Worm (Caenorhabditis elegans) whole organism, late embryonic: ENCODE results near the gene F11A5.16.

ENCODE experiments used
- C08G9.2 ChIP-seq: sonication (generic microtip); optimal IDR thresholded peaks from 2 replicates; lab custom pipeline; 2016; ENCODE audit warnings: mild to moderate bottlenecking, missing genetic modification characterization, moderate library complexity, missing compliant biosample characterization
- C38D4.7 ChIP-seq: fragments of 200-800 bp; sonication (Bioruptor generic); optimal IDR thresholded peaks from 2 replicates; lab custom pipeline; 2018; ENCODE audit warnings: mild to moderate bottlenecking, missing genetic modification characterization, moderate library complexity, missing compliant biosample characterization
- F13H6.1 ChIP-seq: sonication (generic microtip); optimal IDR thresholded peaks from 2 replicates; lab custom pipeline; 2016; ENCODE audit warnings: missing genetic modification characterization, missing compliant biosample characterization
- K09A11.1 ChIP-seq: sonication (generic microtip); optimal IDR thresholded peaks from 2 replicates; lab custom pipeline; 2017; ENCODE audit warnings: antibody characterized with exemption, mild to moderate bottlenecking, missing genetic modification characterization, missing compliant biosample characterization; ENCODE audit not compliant: insufficient read depth
- T23F11.4 ChIP-seq: fragments of 200-800 bp; sonication (Bioruptor generic); optimal IDR thresholded peaks from 2 replicates; lab custom pipeline; 2018; ENCODE audit warnings: mild to moderate bottlenecking, missing genetic modification characterization, missing compliant biosample characterization
- Y22D7AL.16 ChIP-seq: sonication (generic microtip); optimal IDR thresholded peaks from 2 replicates; lab custom pipeline; 2016; ENCODE audit warnings: missing genetic modification characterization, missing compliant biosample characterization
- ama-1 ChIP-seq: fragments of 150-350 bp; optimal IDR thresholded peaks from 2 replicates; lab custom pipeline; 2014
- ceh-14 ChIP-seq: sonication (generic microtip); optimal IDR thresholded peaks from 2 replicates; lab custom pipeline; 2016; ENCODE audit warnings: missing genotype, missing genetic modification characterization, missing compliant biosample characterization
- ceh-18 ChIP-seq: sonication (generic microtip); optimal IDR thresholded peaks from 2 replicates; lab custom pipeline; 2016; ENCODE audit warnings: missing genetic modification characterization, missing compliant biosample characterization
- ceh-22 ChIP-seq: sonication (generic microtip); optimal IDR thresholded peaks from 2 replicates; lab custom pipeline; 2017; ENCODE audit warnings: missing biosample characterization, missing genetic modification characterization
- ceh-34 ChIP-seq: sonication (generic microtip); optimal IDR thresholded peaks from 2 replicates; lab custom pipeline; 2016; ENCODE audit warnings: mild to moderate bottlenecking, missing genetic modification characterization, missing compliant biosample characterization
- ceh-48 ChIP-seq: sonication (generic microtip); optimal IDR thresholded peaks from 2 replicates; lab custom pipeline; 2016; ENCODE audit warnings: missing genetic modification characterization, inconsistent platforms, missing compliant biosample characterization
- ceh-9 ChIP-seq: sonication (generic microtip); optimal IDR thresholded peaks from 2 replicates; lab custom pipeline; 2016; ENCODE audit warnings: mild to moderate bottlenecking, missing genetic modification characterization, inconsistent platforms, missing compliant biosample characterization
- che-1 ChIP-seq: sonication (generic microtip); optimal IDR thresholded peaks from 2 replicates; lab custom pipeline; 2016; ENCODE audit warnings: mild to moderate bottlenecking, missing genetic modification characterization, missing compliant biosample characterization
- dve-1 ChIP-seq: sonication (generic microtip); optimal IDR thresholded peaks from 2 replicates; lab custom pipeline; 2017; ENCODE audit warnings: antibody characterized with exemption, mild to moderate bottlenecking, missing genetic modification characterization, missing compliant biosample characterization
- elt-2 ChIP-seq: sonication (generic microtip); optimal IDR thresholded peaks from 2 replicates; lab custom pipeline; 2016; ENCODE audit warnings: missing genetic modification reagents, missing genetic modification characterization, missing compliant biosample characterization
- eyg-1 ChIP-seq: sonication (generic microtip); optimal IDR thresholded peaks from 2 replicates; lab custom pipeline; 2016; ENCODE audit warnings: missing genotype, missing genetic modification characterization, missing compliant biosample characterization
- fkh-10 ChIP-seq: fragments of 150-350 bp; optimal IDR thresholded peaks from 2 replicates; lab custom pipeline; 2014; ENCODE audit warnings: missing biosample characterization, missing genetic modification reagents, missing genetic modification characterization
- fkh-6 ChIP-seq: sonication (generic microtip); optimal IDR thresholded peaks from 2 replicates; lab custom pipeline; 2016; ENCODE audit warnings: missing genetic modification characterization, missing compliant biosample characterization
- hlh-13 ChIP-seq: fragments of 200-800 bp; sonication (Bioruptor generic); optimal IDR thresholded peaks from 2 replicates; lab custom pipeline; 2018; ENCODE audit warnings: mild to moderate bottlenecking, missing genetic modification characterization, missing compliant biosample characterization
- hlh-15 ChIP-seq: sonication (generic microtip); optimal IDR thresholded peaks from 2 replicates; lab custom pipeline; 2016; ENCODE audit warnings: missing genetic modification characterization, missing compliant biosample characterization
- hlh-8 ChIP-seq: sonication (generic microtip); optimal IDR thresholded peaks from 2 replicates; lab custom pipeline; 2016; ENCODE audit warnings: missing genotype, missing genetic modification characterization, missing compliant biosample characterization
- lim-6 ChIP-seq: sonication (generic microtip); optimal IDR thresholded peaks from 2 replicates; lab custom pipeline; 2016; ENCODE audit warnings: missing genetic modification characterization, missing compliant biosample characterization
- lin-11 ChIP-seq: fragments of 200-800 bp; sonication (Bioruptor generic); optimal IDR thresholded peaks from 2 replicates; lab custom pipeline; 2018; ENCODE audit warnings: mild to moderate bottlenecking, missing genetic modification characterization, missing compliant biosample characterization
- nhr-11 ChIP-seq: fragments of 150-350 bp; optimal IDR thresholded peaks from 2 replicates; lab custom pipeline; 2014; ENCODE audit warnings: missing biosample characterization, missing genetic modification characterization
- nhr-232 ChIP-seq: sonication (generic microtip); optimal IDR thresholded peaks from 2 replicates; lab custom pipeline; 2016; ENCODE audit warnings: missing genetic modification characterization, missing compliant biosample characterization
- pag-3 ChIP-seq: sonication (generic microtip); optimal IDR thresholded peaks from 2 replicates; lab custom pipeline; 2016; ENCODE audit warnings: missing compliant biosample characterization, missing genetic modification characterization, borderline replicate concordance
- pat-9 ChIP-seq: fragments of 200-800 bp; sonication (Bioruptor generic); optimal IDR thresholded peaks from 2 replicates; lab custom pipeline; 2018; ENCODE audit warnings: mild to moderate bottlenecking, missing genetic modification characterization, moderate library complexity, missing compliant biosample characterization
- pax-1 ChIP-seq: fragments of 150-350 bp; optimal IDR thresholded peaks from 2 replicates; lab custom pipeline; 2014; ENCODE audit warnings: missing biosample characterization, missing genetic modification characterization
- pha-2 ChIP-seq: sonication (generic microtip); optimal IDR thresholded peaks from 2 replicates; lab custom pipeline; 2017; ENCODE audit warnings: mild to moderate bottlenecking, missing genetic modification characterization, missing compliant biosample characterization
- pqm-1 ChIP-seq: sonication (generic microtip); optimal IDR thresholded peaks from 2 replicates; lab custom pipeline; 2016; ENCODE audit warnings: missing genetic modification characterization, missing compliant biosample characterization
- rnt-1 ChIP-seq: sonication (generic microtip); optimal IDR thresholded peaks from 2 replicates; lab custom pipeline; 2016; ENCODE audit warnings: missing genetic modification characterization, missing compliant biosample characterization
- sdc-2 ChIP-seq: sonication (generic microtip); optimal IDR thresholded peaks from 2 replicates; lab custom pipeline; 2016; ENCODE audit warnings: missing genotype, missing genetic modification characterization, missing compliant biosample characterization
- sox-2 ChIP-seq: fragments of 200-800 bp; sonication (Bioruptor generic); IDR thresholded peaks from 2 replicates; pipeline ENCODE4 v1.3.6; 2022; ENCODE audit warnings: missing genetic modification reagents, missing genetic modification characterization, missing compliant biosample characterization
- sox-4 ChIP-seq: sonication (generic microtip); optimal IDR thresholded peaks from 2 replicates; lab custom pipeline; 2017; ENCODE audit warnings: mild to moderate bottlenecking, missing genetic modification characterization, inconsistent platforms, missing compliant biosample characterization
- syd-9 ChIP-seq: sonication (generic microtip); optimal IDR thresholded peaks from 2 replicates; lab custom pipeline; 2016; ENCODE audit warnings: mild to moderate bottlenecking, missing genetic modification characterization, moderate library complexity, missing compliant biosample characterization
- unc-3 ChIP-seq, 2 experiments: fragments of 200-800 bp in 1 of 2; sonication (Bioruptor generic) in 1 of 2; sonication (generic microtip) in 1 of 2; conservative IDR thresholded peaks in 1 of 2; optimal IDR thresholded peaks in 1 of 2; 2 replicates each; pipeline versions ENCODE4 v1.3.6 to Lab custom; 2016 to 2022; ENCODE audit warnings: missing compliant biosample characterization in 2 of 2, missing genetic modification characterization in 2 of 2, missing genetic modification reagents in 1 of 2
- unc-42 ChIP-seq: sonication (generic microtip); optimal IDR thresholded peaks from 2 replicates; lab custom pipeline; 2016; ENCODE audit warnings: missing genotype, missing genetic modification characterization, missing compliant biosample characterization
- unc-86 ChIP-seq: sonication (generic microtip); optimal IDR thresholded peaks from 2 replicates; lab custom pipeline; 2016; ENCODE audit warnings: missing genetic modification characterization, missing compliant biosample characterization
- ztf-16 ChIP-seq: sonication (generic microtip); optimal IDR thresholded peaks from 2 replicates; lab custom pipeline; 2017; ENCODE audit warnings: missing genetic modification characterization, missing compliant biosample characterization

F11A5.16 gene

ce11 chrV:16211713-16212112 is 961 bp downstream of the F11A5.16 start:
- TF ChIP-seq unc-42 (tag; lab: Kevin White, UChicago) (no peak), lim-6 (no peak), ceh-48 (tag; lab: Kevin White, UChicago) (no peak), dve-1 (tag; lab: Kevin White, UChicago) (no peak), ceh-14 (no peak), unc-86 (no peak), pha-2 (tag; lab: Kevin White, UChicago) (no peak), hlh-13 (GFP tag; lab: Kevin White, UChicago) (no peak), pax-1 (no peak), ztf-16 (no peak), ceh-22 (tag; lab: Kevin White, UChicago) (no peak), sox-2 (GFP tag; lab: Robert Waterston, UW) (no peak), pag-3 (tag; lab: Kevin White, UChicago) (no peak)

DNA sequence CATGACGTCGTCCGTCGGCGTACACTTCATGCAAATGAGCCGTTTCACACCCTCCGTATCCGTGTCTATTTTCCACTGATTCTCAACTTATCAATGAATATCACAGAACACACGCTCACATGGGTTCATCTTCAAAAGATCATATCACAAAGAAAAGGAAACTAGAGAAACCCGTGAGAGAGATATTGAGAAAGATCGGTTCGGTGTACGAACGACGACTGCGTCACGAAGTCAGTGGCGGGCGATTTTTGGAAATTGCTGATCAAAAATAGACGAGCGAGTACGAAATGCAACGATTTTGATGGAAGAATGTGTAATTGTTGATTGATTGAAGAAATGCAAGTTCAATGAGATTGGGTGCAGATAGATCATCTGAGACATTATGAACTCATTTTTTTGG is 2.6 kb downstream of the F11A5.16 start:
- TF ChIP-seq pax-1 (no peak), K09A11.1 (no peak), hlh-8 (tag; lab: Kevin White, UChicago) (no peak), T23F11.4 (no peak), pat-9 (tag; lab: Kevin White, UChicago) (no peak), F13H6.1 (tag; lab: Kevin White, UChicago) (no peak), eyg-1 (tag; lab: Kevin White, UChicago) (no peak)

DNA sequence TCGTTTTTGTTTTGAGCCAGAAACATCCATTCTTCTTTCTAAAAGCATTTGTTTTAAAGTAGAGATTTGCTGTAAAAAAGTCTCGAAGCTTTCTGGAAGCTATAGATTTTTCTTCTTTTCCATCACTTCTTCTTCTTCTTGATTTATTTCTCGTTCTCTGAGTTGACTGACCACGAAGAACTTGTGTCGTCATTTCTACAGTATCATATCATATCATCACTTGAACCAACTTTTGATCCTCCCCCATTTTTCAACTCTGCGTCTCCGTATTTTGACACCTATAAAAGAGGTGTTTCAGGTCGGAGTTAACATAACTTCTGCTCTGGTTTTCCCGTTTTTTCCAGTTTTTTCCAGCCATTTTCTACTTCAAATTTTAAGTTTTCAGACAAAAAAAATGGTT is 3.8 kb downstream of the F11A5.16 start, which contains the start of gene F11A5.9:
Gene F11A5.9 (plus strand): TSS at position 386 of the 400 bp plus-strand sequence.
- TF ChIP-seq ceh-48 (tag; lab: Kevin White, UChicago), result no peak
- no peak for TF ChIP-seq ama-1 (lab: Kevin White, UChicago)
- no peak for TF ChIP-seq pat-9 (tag; lab: Kevin White, UChicago)
- TF ChIP-seq Y22D7AL.16 (tag; lab: Kevin White, UChicago), result no peak
- TF ChIP-seq sox-4 (tag; lab: Kevin White, UChicago), result no peak
- no peak for TF ChIP-seq rnt-1
- no peak for TF ChIP-seq nhr-232 (tag; lab: Kevin White, UChicago)
- no peak for TF ChIP-seq ceh-18 (tag; lab: Kevin White, UChicago)
- TF ChIP-seq lin-11, result no peak

ce11 chrV:16218522-16218921 is 7.8 kb downstream of the F11A5.16 start, which contains the start of gene F11A5.15:
Gene F11A5.15, minus strand, starts transcription at chrV:16218622.
- TF ChIP-seq fkh-6 (tag; lab: Kevin White, UChicago) (no peak), hlh-15 (tag; lab: Kevin White, UChicago) (no peak), syd-9 (tag; lab: Kevin White, UChicago) (no peak), ceh-9 (no peak), elt-2 (no peak), che-1 (tag; lab: Kevin White, UChicago) (no peak), lim-6 (no peak), ceh-34 (no peak)
- TF ChIP-seq, all 69 proteins: peak for 0

- no peak for TF ChIP-seq sox-2 (GFP tag; lab: Robert Waterston, UW)
- no peak for TF ChIP-seq C38D4.7 (GFP tag; lab: Kevin White, UChicago)
- no peak for TF ChIP-seq pqm-1 (tag; lab: Kevin White, UChicago)
- TF ChIP-seq C08G9.2 (tag; lab: Kevin White, UChicago), result no peak
- TF ChIP-seq nhr-11 (tag; lab: Kevin White, UChicago), result no peak
- no peak for TF ChIP-seq hlh-8 (tag; lab: Kevin White, UChicago)
- TF ChIP-seq unc-3 (GFP tag; conservative IDR thresholded peaks at IDR 0.05; lab: Robert Waterston, UW), result no peak
- TF ChIP-seq unc-3 (tag; optimal IDR thresholded peaks at IDR 0.05; lab: Kevin White, UChicago), result no peak
- TF ChIP-seq ceh-18 (tag; lab: Kevin White, UChicago), result no peak
- no peak for TF ChIP-seq sdc-2 (tag; lab: Kevin White, UChicago)
- no peak for TF ChIP-seq fkh-10 (GFP tag; lab: Kevin White, UChicago)
- no peak for TF ChIP-seq pat-9 (tag; lab: Kevin White, UChicago)
Measured at ce11 chrV:16218972-16219757, 8.4 kb downstream of the F11A5.16 start, which contains the start of gene glc-1. Gene glc-1, plus strand, starts transcription at chrV:16219634.
